Fruit fly (Drosophila melanogaster) whole organism: ENCODE measurements around the gene CG13674.

Source experiments
- Dll ChIP-seq: fragments of >200 bp; optimal IDR thresholded peaks from 2 replicates; lab custom pipeline; 2017
- EcR ChIP-seq, 2 experiments: fragments of >200 bp; optimal IDR thresholded peaks; 2 replicates each; lab custom pipeline; 2017; ENCODE audit warnings: missing biosample characterization in 2 of 2, missing genetic modification characterization in 2 of 2, missing genetic modification reagents in 2 of 2
- pan ChIP-seq: fragments of >200 bp; optimal IDR thresholded peaks from 2 replicates; lab custom pipeline; 2017
- psq ChIP-seq: fragments of >200 bp; optimal IDR thresholded peaks from 2 replicates; lab custom pipeline; 2017

DNA sequence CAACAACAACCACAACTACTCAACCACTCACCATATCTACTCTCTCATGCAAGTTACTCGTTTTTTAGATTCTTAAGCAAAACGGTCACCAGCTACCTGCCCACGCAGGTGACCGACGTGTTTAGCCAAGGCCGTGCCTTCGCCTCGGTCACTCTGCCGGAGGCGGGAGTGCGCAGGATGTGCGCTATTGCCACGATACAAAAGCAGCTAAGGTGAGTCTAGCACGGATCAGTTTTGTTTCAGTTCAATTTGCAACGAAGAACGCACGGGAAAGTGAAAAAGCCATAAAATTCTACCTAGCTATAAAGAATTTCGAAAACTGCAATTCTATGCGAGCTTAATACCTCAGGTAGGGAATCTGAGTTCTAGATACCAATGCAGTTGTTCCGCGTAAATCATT is 29.5 kb downstream of the CG13674 start:
- no peak for TF ChIP-seq Dll (lab: Kevin White, UChicago)
- no peak for TF ChIP-seq EcR (GFP tag; optimal IDR thresholded peaks at IDR 0.05; lab: Kevin White, UChicago)
- TF ChIP-seq pan = no peak
- no peak for TF ChIP-seq psq
